Fruit fly (Drosophila melanogaster): ENCODE results near the gene CG31675.

DNA sequence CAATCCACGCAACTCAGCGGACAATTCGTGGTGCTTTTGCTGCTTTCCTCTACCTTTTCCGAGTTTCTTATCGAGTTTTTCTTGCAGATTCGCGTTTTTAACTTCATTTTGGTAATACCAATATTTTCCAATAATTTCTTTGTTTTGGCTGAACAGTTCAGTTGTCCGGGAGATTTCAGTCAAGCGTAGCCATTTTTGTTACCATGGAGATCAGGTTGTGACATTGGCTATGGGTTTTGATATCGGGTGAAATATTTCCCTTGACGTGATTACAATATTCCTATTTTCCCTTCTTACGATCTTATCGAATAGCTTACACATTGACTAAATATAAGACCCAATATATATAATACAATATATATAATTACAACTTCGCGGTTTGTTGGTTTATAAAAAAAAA, 32.1 kb upstream of the CG31675 start, which contains the start of gene Oseg5:
- TF ChIP-seq Sin3A (optimal IDR thresholded peaks at IDR 0.05) (no peak), h (optimal IDR thresholded peaks at IDR 0.05) (no peak)

Measured in Kc167 (cell line).